Fruit fly (Drosophila melanogaster): ENCODE results near the gene CG12948.

DNA sequence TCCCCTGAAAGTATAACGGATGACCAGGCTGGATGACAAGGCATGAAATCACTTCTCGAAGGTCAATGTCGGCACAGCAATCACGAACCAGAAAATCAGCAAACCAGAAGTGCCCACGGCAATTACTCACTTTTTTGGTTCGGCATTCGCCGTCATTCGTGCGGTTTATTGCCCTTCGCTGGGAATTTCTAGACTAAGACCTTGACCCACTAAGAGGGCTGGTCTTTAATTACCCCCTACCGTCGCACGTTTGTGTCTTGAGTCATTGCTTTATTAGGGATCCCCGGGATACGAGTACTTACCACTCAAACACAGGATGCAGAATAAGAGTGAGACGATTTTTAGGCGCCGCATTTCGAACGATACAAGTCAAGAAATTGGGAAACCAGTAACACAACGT, 2.1 kb downstream of the CG12948 start:
- TF ChIP-seq jim (GFP tag; optimal IDR thresholded peaks at IDR 0.05) = no peak
- no peak for TF ChIP-seq dsf (GFP tag; optimal IDR thresholded peaks at IDR 0.05; ENCODE audit: borderline replicate concordance)
- TF ChIP-seq sage (GFP tag; optimal IDR thresholded peaks at IDR 0.05) = no peak
